Worm (Caenorhabditis elegans) whole organism, L1 larva: Measurements from ENCODE around the gene T24D5.3.

Experiments used
- xbp-1 ChIP-seq: sonication (generic microtip); optimal IDR thresholded peaks from 2 replicates; lab custom pipeline; 2016; ENCODE audit warnings: missing genetic modification characterization, missing compliant biosample characterization
- zip-4 ChIP-seq: fragments of 200-800 bp; sonication (Bioruptor generic); optimal IDR thresholded peaks from 2 replicates; lab custom pipeline; 2018; ENCODE audit warnings: mild to moderate bottlenecking, missing genetic modification characterization, moderate library complexity, missing compliant biosample characterization

- TF ChIP-seq xbp-1 (tag; lab: Kevin White, UChicago) (no peak), zip-4 (no peak)
Observed at ce11 chrX:12602611-12603010, 22.7 kb downstream of the T24D5.3 start.
